Worm (Caenorhabditis elegans): Measurements from ENCODE around the gene nhr-149.

ce11 chrV:7341942-7342341 lies 7.5 kb downstream of the nhr-149 start, which contains the start of the genes nhr-263 and nhr-148:
- no peak for TF ChIP-seq dpl-1 (GFP tag; optimal IDR thresholded peaks at IDR 0.05)
- no peak for TF ChIP-seq attf-6 (GFP tag; IDR thresholded peaks at IDR 0.05)
- TF ChIP-seq lin-54 (GFP tag; optimal IDR thresholded peaks at IDR 0.05) = no peak
- no peak for TF ChIP-seq unc-130 (GFP tag; optimal IDR thresholded peaks at IDR 0.05)
- no peak for TF ChIP-seq dpff-1 (tag; optimal IDR thresholded peaks at IDR 0.05)
- no peak for TF ChIP-seq pha-4 (tag; optimal IDR thresholded peaks at IDR 0.05)
- no peak for TF ChIP-seq ceh-91 (GFP tag; IDR thresholded peaks at IDR 0.05)
- no peak for TF ChIP-seq ama-1 (optimal IDR thresholded peaks at IDR 0.05)
- no peak for TF ChIP-seq ama-1 (GFP tag; optimal IDR thresholded peaks at IDR 0.05)
- no peak for TF ChIP-seq efl-1 (GFP tag; optimal IDR thresholded peaks at IDR 0.05)
